Worm (Caenorhabditis elegans) whole organism, L3 larva: ENCODE data around the gene bath-39.

ENCODE experiments used
- R02D3.7 ChIP-seq: fragments of 150-350 bp; optimal IDR thresholded peaks from 2 replicates; lab custom pipeline; 2014; ENCODE audit warnings: missing biosample characterization, missing genetic modification characterization
- ZK546.5 ChIP-seq: sonication (generic microtip); optimal IDR thresholded peaks from 2 replicates; lab custom pipeline; 2017; ENCODE audit warnings: missing biosample characterization, missing genetic modification characterization
- aly-2 ChIP-seq: fragments of 150-350 bp; optimal IDR thresholded peaks from 2 replicates; lab custom pipeline; 2014; ENCODE audit warnings: missing biosample characterization, missing genetic modification characterization
- ama-1 ChIP-seq: fragments of 150-350 bp; optimal IDR thresholded peaks from 2 replicates; lab custom pipeline; 2018
- ceh-16 ChIP-seq: sonication (generic microtip); optimal IDR thresholded peaks from 2 replicates; lab custom pipeline; 2017; ENCODE audit warnings: missing biosample characterization, missing genetic modification characterization
- ceh-28 ChIP-seq: fragments of 150-350 bp; optimal IDR thresholded peaks from 2 replicates; lab custom pipeline; 2014; ENCODE audit warnings: missing biosample characterization, missing genetic modification reagents, missing genetic modification characterization
- ceh-9 ChIP-seq: sonication (generic microtip); optimal IDR thresholded peaks from 2 replicates; lab custom pipeline; 2018; ENCODE audit warnings: missing biosample characterization, missing genetic modification characterization
- daf-12 ChIP-seq: fragments of 150-350 bp; optimal IDR thresholded peaks from 2 replicates; lab custom pipeline; 2014; ENCODE audit warnings: missing biosample characterization, missing genetic modification reagents, missing genetic modification characterization
- egl-27 ChIP-seq: sonication (generic microtip); optimal IDR thresholded peaks from 4 replicates; lab custom pipeline; 2017; ENCODE audit warnings: missing biosample characterization, missing genetic modification reagents, missing genetic modification characterization
- elt-1 ChIP-seq: fragments of 150-350 bp; optimal IDR thresholded peaks from 2 replicates; lab custom pipeline; 2014; ENCODE audit warnings: missing biosample characterization, missing genetic modification characterization
- elt-2 ChIP-seq: sonication (generic microtip); optimal IDR thresholded peaks from 2 replicates; lab custom pipeline; 2016; ENCODE audit warnings: missing genetic modification reagents, mild to moderate bottlenecking, missing genetic modification characterization, missing compliant biosample characterization
- eor-1 ChIP-seq, 2 experiments: fragments of 150-350 bp; optimal IDR thresholded peaks; 2 replicates each; lab custom pipeline; 2014 to 2018; ENCODE audit warnings: missing biosample characterization in 2 of 2, missing genetic modification characterization in 2 of 2
- fkh-10 ChIP-seq: sonication (generic microtip); optimal IDR thresholded peaks from 2 replicates; lab custom pipeline; 2017; ENCODE audit warnings: missing biosample characterization, missing genetic modification reagents, missing genetic modification characterization
- fkh-2 ChIP-seq: fragments of 150-350 bp; optimal IDR thresholded peaks from 2 replicates; lab custom pipeline; 2014; ENCODE audit warnings: missing biosample characterization, missing genetic modification reagents, missing genetic modification characterization
- fos-1 ChIP-seq: fragments of 150-350 bp; optimal IDR thresholded peaks from 2 replicates; lab custom pipeline; 2014; ENCODE audit warnings: missing biosample characterization, missing genetic modification characterization
- jun-1 ChIP-seq: fragments of 150-350 bp; optimal IDR thresholded peaks from 2 replicates; lab custom pipeline; 2014; ENCODE audit warnings: missing biosample characterization, missing genetic modification reagents, missing genetic modification characterization
- lin-15B ChIP-seq: fragments of 150-350 bp; optimal IDR thresholded peaks from 2 replicates; lab custom pipeline; 2014; ENCODE audit warnings: missing biosample characterization, missing genetic modification characterization
- lin-39 ChIP-seq: fragments of 150-350 bp; optimal IDR thresholded peaks from 2 replicates; lab custom pipeline; 2018; ENCODE audit warnings: missing biosample characterization, missing genetic modification reagents, missing genetic modification characterization
- mdl-1 ChIP-seq: fragments of 150-350 bp; optimal IDR thresholded peaks from 2 replicates; lab custom pipeline; 2014; ENCODE audit warnings: missing biosample characterization, missing genetic modification characterization
- mml-1 ChIP-seq: fragments of 150-350 bp; sonication (generic microtip); optimal IDR thresholded peaks from 3 replicates; lab custom pipeline; 2014; ENCODE audit warnings: missing biosample characterization, missing genetic modification characterization
- nfya-1 ChIP-seq: sonication (generic microtip); optimal IDR thresholded peaks from 2 replicates; lab custom pipeline; 2017; ENCODE audit warnings: missing genetic modification characterization, mild to moderate bottlenecking, missing compliant biosample characterization, antibody characterized with exemption, moderate library complexity; ENCODE audit not compliant: insufficient read depth
- nhr-11 ChIP-seq: fragments of 150-350 bp; optimal IDR thresholded peaks from 2 replicates; lab custom pipeline; 2014; ENCODE audit warnings: missing biosample characterization, missing genetic modification characterization
- nhr-12 ChIP-seq: fragments of 150-350 bp; optimal IDR thresholded peaks from 2 replicates; lab custom pipeline; 2014; ENCODE audit warnings: missing biosample characterization, missing genetic modification characterization
- nhr-237 ChIP-seq: fragments of 150-350 bp; optimal IDR thresholded peaks from 2 replicates; lab custom pipeline; 2014; ENCODE audit warnings: missing biosample characterization, missing genetic modification characterization
- nhr-25 ChIP-seq: sonication (generic microtip); optimal IDR thresholded peaks from 2 replicates; lab custom pipeline; 2017; ENCODE audit warnings: missing biosample characterization, missing genetic modification characterization
- nhr-28 ChIP-seq: fragments of 150-350 bp; optimal IDR thresholded peaks from 2 replicates; lab custom pipeline; 2014; ENCODE audit warnings: missing biosample characterization, missing genetic modification characterization
- nhr-67 ChIP-seq: fragments of 150-350 bp; optimal IDR thresholded peaks from 2 replicates; lab custom pipeline; 2014; ENCODE audit warnings: missing biosample characterization, missing genetic modification characterization
- nhr-76 ChIP-seq: fragments of 150-350 bp; sonication (generic microtip); optimal IDR thresholded peaks from 5 replicates; lab custom pipeline; 2014; ENCODE audit warnings: missing biosample characterization, missing genetic modification characterization
- nhr-77 ChIP-seq: fragments of 150-350 bp; optimal IDR thresholded peaks from 2 replicates; lab custom pipeline; 2014; ENCODE audit warnings: missing biosample characterization, missing genetic modification characterization
- pha-4 ChIP-seq: fragments of 150-350 bp; optimal IDR thresholded peaks from 2 replicates; lab custom pipeline; 2014; ENCODE audit warnings: missing biosample characterization, missing genetic modification reagents, missing genetic modification characterization
- sea-2 ChIP-seq: fragments of 150-350 bp; sonication (generic microtip); optimal IDR thresholded peaks from 4 replicates; lab custom pipeline; 2014; ENCODE audit warnings: missing biosample characterization, missing genetic modification reagents, missing genetic modification characterization
- skn-1 ChIP-seq: fragments of 150-350 bp; optimal IDR thresholded peaks from 2 replicates; lab custom pipeline; 2014; ENCODE audit warnings: missing biosample characterization, missing genetic modification characterization
- unc-39 ChIP-seq: sonication (generic microtip); optimal IDR thresholded peaks from 4 replicates; lab custom pipeline; 2017; ENCODE audit warnings: missing biosample characterization, missing genetic modification characterization
- unc-62 ChIP-seq: fragments of 150-350 bp; sonication (generic microtip); optimal IDR thresholded peaks from 4 replicates; lab custom pipeline; 2014; ENCODE audit warnings: missing biosample characterization, missing genetic modification reagents, missing genetic modification characterization
- zag-1 ChIP-seq: fragments of 150-350 bp; optimal IDR thresholded peaks from 2 replicates; lab custom pipeline; 2014; ENCODE audit warnings: missing biosample characterization, missing genetic modification characterization
- ztf-11 ChIP-seq: fragments of 150-350 bp; optimal IDR thresholded peaks from 2 replicates; lab custom pipeline; 2014; ENCODE audit warnings: missing biosample characterization, missing genetic modification characterization
- ztf-4 ChIP-seq: fragments of 150-350 bp; optimal IDR thresholded peaks from 2 replicates; lab custom pipeline; 2014; ENCODE audit warnings: missing biosample characterization, missing genetic modification characterization

Gene bath-39

DNA sequence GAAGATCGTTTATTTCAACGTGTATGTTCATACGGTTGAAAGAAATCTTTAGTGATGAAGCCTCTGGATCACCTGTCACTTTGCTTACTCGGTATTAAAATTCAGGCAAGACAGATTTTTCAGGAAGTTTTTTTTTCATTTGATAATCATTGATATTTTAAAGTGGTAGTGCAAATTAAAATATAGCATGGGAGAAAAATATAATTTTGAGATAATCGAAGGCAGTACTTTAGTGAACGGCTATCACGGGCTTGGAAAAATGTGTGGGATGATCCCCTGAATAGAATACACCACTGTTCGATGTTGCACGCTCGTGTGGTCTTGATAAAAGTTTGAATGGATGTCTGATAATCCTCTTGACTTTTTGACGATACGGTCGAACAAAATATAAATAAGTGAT, 31.9 kb upstream of the bath-39 start:
- TF ChIP-seq ceh-16 (tag; lab: Kevin White, UChicago) (no peak), elt-2 (tag; lab: Kevin White, UChicago) (no peak), unc-62 (no peak), fkh-2 (no peak), pha-4 (tag; lab: Kevin White, UChicago) (no peak), mdl-1 (tag; lab: Kevin White, UChicago) (no peak), aly-2 (tag; lab: Kevin White, UChicago) (no peak), ztf-11 (tag; lab: Kevin White, UChicago) (no peak), R02D3.7 (tag; lab: Kevin White, UChicago) (no peak), eor-1 (tag; optimal IDR thresholded peaks at IDR 0.05; lab: Kevin White, UChicago) (no peak), sea-2 (GFP tag; lab: Kevin White, UChicago) (no peak), lin-15B (tag; lab: Kevin White, UChicago) (no peak), fos-1 (tag; lab: Kevin White, UChicago) (no peak), jun-1 (tag; lab: Kevin White, UChicago) (no peak), nfya-1 (no peak), unc-39 (tag; lab: Kevin White, UChicago) (no peak), ama-1 (no peak)

DNA sequence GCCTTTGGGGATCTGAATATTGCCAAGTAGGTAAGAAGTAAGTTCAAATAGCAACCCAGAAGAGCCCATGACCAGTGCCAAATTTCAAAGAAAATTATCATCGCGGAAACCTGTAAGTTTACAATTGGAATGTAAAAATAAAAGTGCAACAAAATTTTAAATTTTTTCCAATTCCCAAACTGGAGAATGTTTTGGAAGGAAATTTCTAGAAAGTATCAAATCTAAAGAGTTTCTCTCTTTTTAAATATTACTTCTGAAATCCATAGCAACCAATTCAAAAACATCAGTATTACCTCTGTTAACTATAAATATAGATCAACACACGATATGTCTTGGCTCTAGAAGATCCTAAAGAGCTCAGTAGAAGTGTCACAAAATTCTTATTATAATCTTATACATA, 30.6 kb upstream of the bath-39 start, which contains the start of gene srd-19:
TSS of gene srd-19 (minus strand) at position 101 of the 400 bp plus-strand sequence.
- no peak for TF ChIP-seq nhr-12 (tag; lab: Kevin White, UChicago)
- TF ChIP-seq fos-1 (tag; lab: Kevin White, UChicago), result no peak
- TF ChIP-seq daf-12 (tag; lab: Kevin White, UChicago), result no peak
- no peak for TF ChIP-seq R02D3.7 (tag; lab: Kevin White, UChicago)
- no peak for TF ChIP-seq unc-39 (tag; lab: Kevin White, UChicago)
- TF ChIP-seq mdl-1 (tag; lab: Kevin White, UChicago), result no peak

DNA sequence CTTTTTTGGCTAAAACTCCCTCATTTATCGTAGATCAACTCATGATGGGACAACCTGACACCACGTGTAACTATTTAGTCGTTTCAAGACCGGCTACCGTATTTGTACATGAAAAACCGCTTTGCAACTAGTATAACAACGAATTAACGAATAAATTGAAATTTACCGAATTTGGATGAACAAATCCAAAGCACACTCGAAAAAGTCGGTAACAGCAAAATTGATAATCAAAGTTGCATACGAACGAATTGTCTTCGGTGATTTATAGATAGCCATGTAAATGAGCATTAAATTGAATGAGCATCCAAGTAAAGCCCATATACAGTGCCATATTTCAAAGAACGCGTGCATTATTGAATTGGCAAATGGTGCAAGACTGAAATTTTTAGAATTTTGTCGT, 26.9 kb upstream of the bath-39 start, which contains the start of gene srd-17:
TSS of gene srd-17 (minus strand) at position 351 of the 400 bp plus-strand sequence.
- TF ChIP-seq ceh-9, result no peak
- TF ChIP-seq fos-1 (tag; lab: Kevin White, UChicago), result no peak
- TF ChIP-seq nhr-77 (tag; lab: Kevin White, UChicago), result no peak
- TF ChIP-seq egl-27 (tag; lab: Kevin White, UChicago), result no peak
- TF ChIP-seq ztf-4 (tag; lab: Kevin White, UChicago), result no peak
- TF ChIP-seq zag-1 (tag; lab: Kevin White, UChicago), result no peak
- no peak for TF ChIP-seq nhr-67
- no peak for TF ChIP-seq ceh-28 (tag; lab: Kevin White, UChicago)
- no peak for TF ChIP-seq ZK546.5
- no peak for TF ChIP-seq nhr-76 (tag; lab: Kevin White, UChicago)
- TF ChIP-seq pha-4 (tag; lab: Kevin White, UChicago), result no peak
- no peak for TF ChIP-seq lin-15B (tag; lab: Kevin White, UChicago)
- TF ChIP-seq mml-1 (tag; lab: Kevin White, UChicago), result no peak

DNA sequence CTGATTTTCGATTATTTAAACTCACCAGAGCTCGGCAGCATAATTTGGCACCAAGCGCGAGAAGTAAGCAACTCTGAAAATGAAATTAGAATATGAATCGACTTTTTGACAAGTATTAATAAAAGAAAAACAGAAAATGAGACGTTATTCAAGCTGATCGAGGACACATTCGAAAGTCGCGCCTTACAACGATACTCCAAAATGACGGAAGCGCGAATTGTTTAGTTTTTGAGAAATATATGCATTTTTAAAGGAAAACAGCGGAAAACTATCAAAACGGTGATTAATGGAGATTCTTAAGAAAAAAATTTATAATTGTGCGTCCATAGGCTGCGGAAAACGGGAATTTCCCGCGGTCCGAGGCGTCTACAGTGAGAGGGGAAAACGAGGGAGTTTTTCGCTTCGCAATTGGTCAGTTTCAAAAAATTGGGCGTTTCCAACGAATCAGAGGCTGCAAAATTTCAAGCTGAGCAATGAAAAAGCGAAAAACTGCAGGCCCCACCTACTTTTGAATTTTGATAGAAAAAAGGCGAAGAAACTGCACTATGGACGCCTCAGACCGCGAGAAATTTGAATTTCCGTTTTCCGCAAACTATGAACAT, 21.7 kb upstream of the bath-39 start, which contains the start of gene mes-4:
TSS of gene mes-4 (minus strand) at position 73 of the 602 bp plus-strand sequence.
- peak; percentile 91 for TF ChIP-seq nfya-1
- peak; percentile 38 for TF ChIP-seq lin-15B (tag; lab: Kevin White, UChicago)
- no peak for TF ChIP-seq nhr-25 (tag; lab: Kevin White, UChicago)

DNA sequence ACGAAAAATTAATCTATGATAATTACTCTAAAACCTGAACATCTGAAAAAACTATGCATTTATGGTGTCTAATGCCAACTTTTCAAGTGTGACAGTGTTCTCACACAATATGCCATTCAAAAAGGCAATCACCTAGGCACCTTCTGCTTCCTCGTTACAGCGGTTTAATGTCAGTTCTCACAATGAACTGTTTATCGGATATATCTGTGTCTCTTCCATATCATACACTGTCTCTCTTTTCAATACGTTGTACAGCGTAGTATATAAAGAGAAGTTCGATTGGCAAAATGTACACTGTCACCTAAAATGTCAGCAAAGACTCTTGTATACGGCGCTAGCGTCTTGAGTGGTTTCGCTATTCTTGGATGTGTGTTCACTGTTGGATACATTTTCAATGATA, 17.6 kb upstream of the bath-39 start, which contains the start of gene col-162:
TSS of gene col-162 (plus strand) at position 301 of the 400 bp plus-strand sequence.
- TF ChIP-seq eor-1 (tag; optimal IDR thresholded peaks at IDR 0.05; lab: Kevin White, UChicago), result no peak
- no peak for TF ChIP-seq lin-39 (tag; lab: Kevin White, UChicago)
- TF ChIP-seq nhr-25 (tag; lab: Kevin White, UChicago), result no peak
- no peak for TF ChIP-seq mml-1 (tag; lab: Kevin White, UChicago)
- no peak for TF ChIP-seq skn-1
- TF ChIP-seq ama-1, result no peak
- no peak for TF ChIP-seq nhr-11 (tag; lab: Kevin White, UChicago)
- no peak for TF ChIP-seq elt-1
- TF ChIP-seq lin-15B (tag; lab: Kevin White, UChicago), result no peak
- no peak for TF ChIP-seq elt-2 (tag; lab: Kevin White, UChicago)
- TF ChIP-seq nhr-77 (tag; lab: Kevin White, UChicago), result no peak
- no peak for TF ChIP-seq nhr-237 (tag; lab: Kevin White, UChicago)
- no peak for TF ChIP-seq fkh-10
- no peak for TF ChIP-seq nhr-28
- no peak for TF ChIP-seq ceh-16 (tag; lab: Kevin White, UChicago)
- no peak for TF ChIP-seq fkh-2
